Fruit fly (Drosophila melanogaster) whole organism, embryonic: Measurements from ENCODE around the gene eIF2Bepsilon.

Source experiments
- B-H1 ChIP-seq: fragments of 200-800 bp; sonication (Bioruptor generic); IDR thresholded peaks from 3 replicates; pipeline ENCODE4 v1.3.6; 2022; ENCODE audit warnings: missing biosample characterization, missing genetic modification characterization
- BEAF-32 ChIP-seq: fragments of 200-800 bp; sonication (Bioruptor generic); optimal IDR thresholded peaks from 3 replicates; lab custom pipeline; 2017; ENCODE audit warnings: missing biosample characterization, missing genetic modification characterization, mild to moderate bottlenecking, moderate library complexity, missing genetic modification reagents
- CG14441 ChIP-seq: fragments of 200-800 bp; sonication (Bioruptor generic); IDR thresholded peaks from 2 replicates; pipeline ENCODE4 v1.3.6; 2022; ENCODE audit warnings: missing biosample characterization, missing genetic modification characterization
- CG31224 ChIP-seq: fragments of 200-800 bp; sonication (Bioruptor generic); IDR thresholded peaks from 2 replicates; pipeline ENCODE4 v1.3.6; 2022; ENCODE audit warnings: missing biosample characterization, missing genetic modification characterization
- CG6272 ChIP-seq: fragments of 200-800 bp; sonication (Bioruptor generic); IDR thresholded peaks from 2 replicates; pipeline ENCODE4 v1.3.6; 2022; ENCODE audit warnings: missing biosample characterization, missing genetic modification characterization
- CG8478 ChIP-seq: fragments of >200 bp; optimal IDR thresholded peaks from 2 replicates; lab custom pipeline; 2018
- Deaf1 ChIP-seq: fragments of 200-800 bp; optimal IDR thresholded peaks from 3 replicates; lab custom pipeline; 2019; ENCODE audit warnings: missing biosample characterization, mild to moderate bottlenecking, missing genetic modification characterization, moderate library complexity
- Nf-YA ChIP-seq: fragments of 200-800 bp; sonication (Bioruptor generic); IDR thresholded peaks from 2 replicates; pipeline ENCODE4 v1.3.6; 2022; ENCODE audit warnings: missing biosample characterization, missing genetic modification characterization
- Vsx1 ChIP-seq: fragments of 200-800 bp; sonication (Bioruptor generic); optimal IDR thresholded peaks from 2 replicates; lab custom pipeline; 2017; ENCODE audit warnings: missing biosample characterization, mild to moderate bottlenecking, missing genetic modification characterization, missing genetic modification reagents
- cad ChIP-seq: fragments of >200 bp; optimal IDR thresholded peaks from 2 replicates; lab custom pipeline; 2017; ENCODE audit warnings: missing biosample characterization, missing genetic modification characterization
- cas ChIP-seq: fragments of 200-800 bp; sonication (Bioruptor generic); IDR thresholded peaks from 2 replicates; pipeline ENCODE4 v1.3.6; 2022; ENCODE audit warnings: missing biosample characterization, missing genetic modification characterization
- lov ChIP-seq, 2 experiments: fragments of 200-800 bp in 1 of 2; fragments of >200 bp in 1 of 2; sonication (Bioruptor generic) in 1 of 2; IDR thresholded peaks in 1 of 2; optimal IDR thresholded peaks in 1 of 2; 2 replicates in 1 of 2; 3 replicates in 1 of 2; pipeline versions ENCODE4 v1.3.6 to Lab custom; 2017 to 2022; ENCODE audit warnings: missing biosample characterization in 1 of 2, missing genetic modification characterization in 1 of 2
- wor ChIP-seq: fragments of 200-800 bp; sonication (Bioruptor generic); IDR thresholded peaks from 2 replicates; pipeline ENCODE4 v1.3.6; 2022; ENCODE audit warnings: missing biosample characterization, missing genetic modification characterization
- zen ChIP-seq: fragments of 200-800 bp; sonication (Bioruptor generic); optimal IDR thresholded peaks from 3 replicates; lab custom pipeline; 2018; ENCODE audit warnings: missing biosample characterization, mild to moderate bottlenecking, missing genetic modification characterization, moderate library complexity

- TF ChIP-seq cad (GFP tag; lab: Kevin White, UChicago), result no peak
- peak; percentile 71 for TF ChIP-seq CG6272 (GFP tag; lab: Robert Waterston, UW)
- no peak for TF ChIP-seq B-H1 (GFP tag; lab: Robert Waterston, UW)
- TF ChIP-seq cas (GFP tag; lab: Robert Waterston, UW), result 0 out of 2 replicates have a peak, but pooled peaks have one; percentile 28
- TF ChIP-seq Deaf1 (tag; lab: Kevin White, UChicago), result peak; percentile 39
- no peak for TF ChIP-seq Vsx1 (GFP tag; lab: Kevin White, UChicago)
- TF ChIP-seq zen (tag; lab: Kevin White, UChicago), result peak; percentile 52
- TF ChIP-seq CG31224 (GFP tag; lab: Robert Waterston, UW), result peak; percentile 39; the same call in 1 of the 2 replicates
- no peak for TF ChIP-seq Nf-YA (GFP tag; lab: Robert Waterston, UW)
- TF ChIP-seq CG8478 (lab: Kevin White, UChicago), result no peak
- TF ChIP-seq lov (optimal IDR thresholded peaks at IDR 0.05; lab: Kevin White, UChicago), result no peak
- 0 out of 3 replicates have a peak, but pooled peaks have one; percentile 43 for TF ChIP-seq lov (GFP tag; IDR thresholded peaks at IDR 0.05; lab: Robert Waterston, UW)
- peak; percentile 50 for TF ChIP-seq CG14441 (GFP tag; lab: Robert Waterston, UW)
- peak; percentile 53 for TF ChIP-seq BEAF-32
- TF ChIP-seq wor (GFP tag; lab: Robert Waterston, UW), result peak; percentile 60
Observed at dm6 chrX:1940020-1940419, 17.3 kb upstream of the eIF2Bepsilon start, which contains the start of the genes CG3857 and CG3587.
